Fruit fly (Drosophila melanogaster): ENCODE measurements around the gene CG7715.

The CG7715 gene

dm6 chr3R:18719767-18720341, 8.4 kb downstream of the CG7715 start (continued):
- TF ChIP-seq Sox14 (GFP tag; optimal IDR thresholded peaks at IDR 0.05): peak; percentile 67
- TF ChIP-seq Hr38 (GFP tag; optimal IDR thresholded peaks at IDR 0.05): no peak
- TF ChIP-seq fkh (GFP tag; optimal IDR thresholded peaks at IDR 0.05): peak; percentile 6
- peak; percentile 69 for TF ChIP-seq Smox (GFP tag; optimal IDR thresholded peaks at IDR 0.05)
- TF ChIP-seq Eip75B (GFP tag; optimal IDR thresholded peaks at IDR 0.05): peak; percentile 74
- peak; percentile 45 to 74 for TF ChIP-seq ss (GFP tag; optimal IDR thresholded peaks at IDR 0.05)
- TF ChIP-seq CG8119 (GFP tag; IDR thresholded peaks at IDR 0.05): no peak
- TF ChIP-seq CG11762 (GFP tag; optimal IDR thresholded peaks at IDR 0.05; ENCODE audit: insufficient read depth): peak; percentile 28
- TF ChIP-seq Eip78C (GFP tag): peak; percentile 91
- peak; percentile 30 for TF ChIP-seq CG9139 (GFP tag; optimal IDR thresholded peaks at IDR 0.05)
- TF ChIP-seq salr (GFP tag; optimal IDR thresholded peaks at IDR 0.05): peak; percentile 6 to 37
- TF ChIP-seq Blimp-1 (GFP tag; optimal IDR thresholded peaks at IDR 0.05): peak; percentile 19
- peak; percentile 19 for TF ChIP-seq Sox15 (GFP tag; optimal IDR thresholded peaks at IDR 0.05)
- peak; percentile 64 for TF ChIP-seq pdm3 (GFP tag; optimal IDR thresholded peaks at IDR 0.05)
- TF ChIP-seq CG11294 (GFP tag; IDR thresholded peaks at IDR 0.05): no peak; the same call in 1 of the 2 replicates
- TF ChIP-seq CG11902 (GFP tag; optimal IDR thresholded peaks at IDR 0.05): peak; percentile 39
- TF ChIP-seq fd85E (GFP tag; optimal IDR thresholded peaks at IDR 0.05): no peak
- TF ChIP-seq CG8632 (GFP tag; optimal IDR thresholded peaks at IDR 0.05): peak; percentile 52
- TF ChIP-seq Met (GFP tag; optimal IDR thresholded peaks at IDR 0.05): peak; percentile 76
- TF ChIP-seq dsx (GFP tag; optimal IDR thresholded peaks at IDR 0.05; ENCODE audit: poor library complexity, severe bottlenecking): peak; percentile 70
- peak; percentile 62 for TF ChIP-seq fd59A (GFP tag; optimal IDR thresholded peaks at IDR 0.05)
- TF ChIP-seq Gug (GFP tag; IDR thresholded peaks at IDR 0.05): 0 out of 2 replicates have a peak, but pooled peaks have one; percentile 11
- TF ChIP-seq CG6854 (GFP tag; optimal IDR thresholded peaks at IDR 0.05): no peak
- peak; percentile 52 for TF ChIP-seq Ets21C (GFP tag; optimal IDR thresholded peaks at IDR 0.05)
- TF ChIP-seq CG31627 (GFP tag; optimal IDR thresholded peaks at IDR 0.05): peak; percentile 55
- TF ChIP-seq CG32006 (GFP tag; optimal IDR thresholded peaks at IDR 0.05): peak; percentile 49
- peak; percentile 38 for TF ChIP-seq CG8319 (GFP tag; optimal IDR thresholded peaks at IDR 0.05)
- TF ChIP-seq net (GFP tag; optimal IDR thresholded peaks at IDR 0.05): peak; percentile 37
- TF ChIP-seq dac (GFP tag; optimal IDR thresholded peaks at IDR 0.05): no peak
- peak; percentile 29 for TF ChIP-seq Hr4 (GFP tag; optimal IDR thresholded peaks at IDR 0.05)
- TF ChIP-seq CG6808 (GFP tag; optimal IDR thresholded peaks at IDR 0.05): peak; percentile 55

- no peak for TF ChIP-seq CG6276 (GFP tag; optimal IDR thresholded peaks at IDR 0.05)
- no peak for TF ChIP-seq Hr38 (GFP tag; optimal IDR thresholded peaks at IDR 0.05)
- no peak for TF ChIP-seq Lpt (GFP tag; optimal IDR thresholded peaks at IDR 0.05)
- no peak for TF ChIP-seq Sox14 (GFP tag; optimal IDR thresholded peaks at IDR 0.05)
- no peak for TF ChIP-seq Eip75B (GFP tag; optimal IDR thresholded peaks at IDR 0.05)
- no peak for TF ChIP-seq CG8119 (GFP tag; IDR thresholded peaks at IDR 0.05)
- TF ChIP-seq Hr39 (GFP tag; optimal IDR thresholded peaks at IDR 0.05): no peak
- TF ChIP-seq CG6792 (GFP tag; optimal IDR thresholded peaks at IDR 0.05): no peak
- no peak for TF ChIP-seq CG11762 (GFP tag; optimal IDR thresholded peaks at IDR 0.05; ENCODE audit: insufficient read depth)
- TF ChIP-seq CG34406 (GFP tag; optimal IDR thresholded peaks at IDR 0.05): no peak
- no peak for TF ChIP-seq CG32006 (GFP tag; optimal IDR thresholded peaks at IDR 0.05)
- TF ChIP-seq CG6854 (GFP tag; optimal IDR thresholded peaks at IDR 0.05): no peak
- TF ChIP-seq Gug (GFP tag; IDR thresholded peaks at IDR 0.05): no peak
- TF ChIP-seq CG8632 (GFP tag; optimal IDR thresholded peaks at IDR 0.05): no peak
- TF ChIP-seq ss (GFP tag; optimal IDR thresholded peaks at IDR 0.05): no peak
Measured at dm6 chr3R:18707492-18707891, 20.8 kb downstream of the CG7715 start.

dm6 chr3R:18706289-18706688, 22.0 kb downstream of the CG7715 start:
- TF ChIP-seq Smox (GFP tag; optimal IDR thresholded peaks at IDR 0.05) (no peak), esn (GFP tag; optimal IDR thresholded peaks at IDR 0.05) (no peak), CG8632 (GFP tag; optimal IDR thresholded peaks at IDR 0.05) (no peak), topi (GFP tag; optimal IDR thresholded peaks at IDR 0.05) (no peak), CG11762 (GFP tag; optimal IDR thresholded peaks at IDR 0.05; ENCODE audit: insufficient read depth) (no peak), Met (GFP tag; optimal IDR thresholded peaks at IDR 0.05) (no peak), acj6 (GFP tag; optimal IDR thresholded peaks at IDR 0.05) (no peak), CG4318 (GFP tag; optimal IDR thresholded peaks at IDR 0.05) (no peak), Hr39 (GFP tag; optimal IDR thresholded peaks at IDR 0.05) (no peak), vri (GFP tag; optimal IDR thresholded peaks at IDR 0.05) (no peak), CG31627 (GFP tag; optimal IDR thresholded peaks at IDR 0.05) (no peak), dac (GFP tag; optimal IDR thresholded peaks at IDR 0.05) (no peak)

All from whole organism, prepupa.